Fruit fly (Drosophila melanogaster): ENCODE data around the gene CG9917.

- TF ChIP-seq hkb (optimal IDR thresholded peaks at IDR 0.05) (no peak), hkb (GFP tag; IDR thresholded peaks at IDR 0.05) (no peak), CG34376 (GFP tag; optimal IDR thresholded peaks at IDR 0.05) (no peak), Sox102F (GFP tag; optimal IDR thresholded peaks at IDR 0.05) (no peak)
Observed at dm6 chrX:16308953-16309352, 14.1 kb downstream of the CG9917 start.
